Fruit fly (Drosophila melanogaster) whole organism, prepupa: ENCODE measurements around the gene Bub1.

Experiments
- CG10669 ChIP-seq: fragments of 200-800 bp; sonication (Bioruptor generic); optimal IDR thresholded peaks from 3 replicates; lab custom pipeline; 2018; ENCODE audit warnings: missing biosample characterization, mild to moderate bottlenecking, missing genetic modification characterization, moderate library complexity
- CG16779 ChIP-seq: fragments of 200-800 bp; sonication (Bioruptor generic); optimal IDR thresholded peaks from 3 replicates; lab custom pipeline; 2017; ENCODE audit warnings: missing biosample characterization, mild to moderate bottlenecking, missing genetic modification characterization
- CG7368 ChIP-seq: fragments of 200-800 bp; sonication (Bioruptor generic); optimal IDR thresholded peaks from 3 replicates; lab custom pipeline; 2016; ENCODE audit warnings: missing biosample characterization, missing genetic modification characterization
- Hr38 ChIP-seq: sonication (Bioruptor generic); optimal IDR thresholded peaks from 2 replicates; lab custom pipeline; 2016; ENCODE audit warnings: missing biosample characterization, missing genetic modification characterization
- cyc ChIP-seq: fragments of 200-800 bp; sonication (Bioruptor generic); optimal IDR thresholded peaks from 3 replicates; lab custom pipeline; 2016; ENCODE audit warnings: missing biosample characterization, missing genetic modification characterization
- topi ChIP-seq: fragments of 200-800 bp; sonication (Bioruptor generic); optimal IDR thresholded peaks from 3 replicates; lab custom pipeline; 2016; ENCODE audit warnings: missing biosample characterization, missing genetic modification characterization

dm6 chr2L:5332574-5332973 lies 53.9 kb downstream of the Bub1 start:
- TF ChIP-seq CG16779 (tag; lab: Kevin White, UChicago) (no peak), cyc (GFP tag; lab: Kevin White, UChicago) (no peak), topi (GFP tag; lab: Kevin White, UChicago) (no peak), Hr38 (no peak), CG7368 (GFP tag; lab: Kevin White, UChicago) (no peak), CG10669 (no peak)
